Worm (Caenorhabditis elegans): ENCODE data around the gene C30E1.4.

C30E1.4 gene

ce11 chrX:16928087-16928486 is 4.4 kb downstream of the C30E1.4 start (continued):
- TF ChIP-seq ets-4 (GFP tag; optimal IDR thresholded peaks at IDR 0.05) (no peak), nhr-90 (tag; optimal IDR thresholded peaks at IDR 0.05) (peak; percentile 68), nhr-179 (tag; optimal IDR thresholded peaks at IDR 0.05) (peak; percentile 18), lag-1 (GFP tag; IDR thresholded peaks at IDR 0.05) (no peak), lsy-27 (tag; optimal IDR thresholded peaks at IDR 0.05; ENCODE audit: borderline replicate concordance, insufficient read depth) (no peak), repo-1 (tag; optimal IDR thresholded peaks at IDR 0.05) (peak; percentile 0), him-1 (tag; optimal IDR thresholded peaks at IDR 0.05) (peak; percentile 77), nfya-1 (tag; optimal IDR thresholded peaks at IDR 0.05; ENCODE audit: borderline replicate concordance, insufficient read depth) (no peak), B0336.3 (GFP tag; IDR thresholded peaks at IDR 0.05) (no peak), egrh-3 (GFP tag; IDR thresholded peaks at IDR 0.05) (0 out of 2 replicates have a peak, but pooled peaks have one; percentile 27), let-607 (tag; optimal IDR thresholded peaks at IDR 0.05) (peak; percentile 15 to 49), zfh-2 (GFP tag; conservative IDR thresholded peaks at IDR 0.05) (no peak), snpc-4 (GFP tag; optimal IDR thresholded peaks at IDR 0.05) (no peak), snpc-4 (tag; optimal IDR thresholded peaks at IDR 0.05) (peak in 3 of 4 experiments; percentile 40 to 76 (median 70)), B0019.2 (GFP tag; conservative IDR thresholded peaks at IDR 0.05) (no peak), B0261.1 (tag; optimal IDR thresholded peaks at IDR 0.05) (peak; percentile 79), snpc-1.1 (tag; optimal IDR thresholded peaks at IDR 0.05; ENCODE audit: insufficient read depth) (peak; percentile 8), madf-8 (GFP tag; conservative IDR thresholded peaks at IDR 0.05) (no peak), D2030.7 (GFP tag; IDR thresholded peaks at IDR 0.05) (peak; percentile 79), pbrm-1 (GFP tag; IDR thresholded peaks at IDR 0.05) (peak; percentile 82; the same call in 1 of the 2 replicates), ZK185.1 (tag; optimal IDR thresholded peaks at IDR 0.05; ENCODE audit: poor library complexity, severe bottlenecking) (peak; percentile 43), ztf-22 (GFP tag; optimal IDR thresholded peaks at IDR 0.05) (no peak), F23B12.7 (tag; optimal IDR thresholded peaks at IDR 0.05; ENCODE audit: insufficient read depth) (peak; percentile 59), ztf-18 (tag; optimal IDR thresholded peaks at IDR 0.05) (no peak), lin-40 (tag; optimal IDR thresholded peaks at IDR 0.05) (no peak), F52B5.7 (tag; optimal IDR thresholded peaks at IDR 0.05) (peak; percentile 57), athp-1 (tag; optimal IDR thresholded peaks at IDR 0.05) (peak; percentile 51), hsf-1 (GFP tag; IDR thresholded peaks at IDR 0.05) (peak; percentile 46), Y79H2A.3 (GFP tag; conservative IDR thresholded peaks at IDR 0.05) (no peak), egl-18 (GFP tag; IDR thresholded peaks at IDR 0.05) (peak; percentile 62; the same call in 1 of the 2 replicates), lir-1 (GFP tag; conservative IDR thresholded peaks at IDR 0.05) (0 out of 2 replicates have a peak, but pooled peaks have one; percentile 28), mxl-1 (tag; optimal IDR thresholded peaks at IDR 0.05) (peak; percentile 28), F33H1.4 (GFP tag; IDR thresholded peaks at IDR 0.05) (no peak), dox-1 (GFP tag; IDR thresholded peaks at IDR 0.05) (peak; percentile 70; the same call in 1 of the 2 replicates), hrde-1 (tag; optimal IDR thresholded peaks at IDR 0.05; ENCODE audit: borderline replicate concordance) (no peak), zim-3 (tag; optimal IDR thresholded peaks at IDR 0.05) (peak; percentile 82), ztf-28 (GFP tag; IDR thresholded peaks at IDR 0.05) (0 out of 2 replicates have a peak, but pooled peaks have one; percentile 65), rec-8 (tag; optimal IDR thresholded peaks at IDR 0.05) (no peak), snpc-3.4 (tag; optimal IDR thresholded peaks at IDR 0.05) (peak; percentile 37), ztf-3 (GFP tag; optimal IDR thresholded peaks at IDR 0.05) (no peak), ztf-26 (tag; optimal IDR thresholded peaks at IDR 0.05) (no peak), ceh-27 (GFP tag; optimal IDR thresholded peaks at IDR 0.05) (peak; percentile 45), mes-4 (tag; optimal IDR thresholded peaks at IDR 0.05) (peak; percentile 32), aptf-2 (GFP tag; conservative IDR thresholded peaks at IDR 0.05) (no peak), cebp-1 (GFP tag; IDR thresholded peaks at IDR 0.05) (0 out of 2 replicates have a peak, but pooled peaks have one; percentile 34), cebp-1 (tag; optimal IDR thresholded peaks at IDR 0.05) (no peak), C17E4.6 (GFP tag; IDR thresholded peaks at IDR 0.05) (no peak)
